Worm (Caenorhabditis elegans): ENCODE data around the gene fat-4.

fat-4 gene

DNA sequence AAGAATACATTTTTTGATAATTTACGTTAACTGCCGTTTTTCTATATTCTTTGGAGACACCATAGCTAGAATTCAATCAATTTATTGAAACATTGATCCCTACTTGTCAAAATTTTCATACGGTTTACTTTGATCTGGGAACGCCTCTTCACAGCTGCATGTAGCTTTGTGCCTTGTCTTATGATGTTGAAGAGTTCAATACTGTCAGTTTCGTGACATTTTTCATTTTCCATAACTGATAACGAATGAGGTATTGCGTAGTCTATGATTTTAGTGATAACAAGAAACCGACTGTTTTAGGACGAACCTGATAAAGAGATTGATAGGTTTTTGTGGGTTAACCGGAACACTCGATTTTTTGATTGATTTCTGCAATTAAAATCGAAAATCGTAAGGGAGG, 2.2 kb downstream of the fat-4 start (continued):
- TF ChIP-seq daf-19 (GFP tag; conservative IDR thresholded peaks at IDR 0.05) (no peak), fkh-10 (GFP tag; optimal IDR thresholded peaks at IDR 0.05) (no peak), T26A8.4 (GFP tag; IDR thresholded peaks at IDR 0.05) (no peak), unc-130 (GFP tag; optimal IDR thresholded peaks at IDR 0.05) (no peak), ZK546.5 (tag; optimal IDR thresholded peaks at IDR 0.05) (no peak), ama-1 (optimal IDR thresholded peaks at IDR 0.05) (no peak), dpl-1 (GFP tag; optimal IDR thresholded peaks at IDR 0.05) (no peak), mxl-3 (GFP tag; optimal IDR thresholded peaks at IDR 0.05) (peak; percentile 28), ceh-32 (tag; optimal IDR thresholded peaks at IDR 0.05; ENCODE audit: poor library complexity) (no peak), lsy-2 (tag; optimal IDR thresholded peaks at IDR 0.05) (peak in 1 of 2 experiments; percentile 70), cey-2 (tag; optimal IDR thresholded peaks at IDR 0.05; ENCODE audit: borderline replicate concordance, insufficient read depth) (no peak), arid-1 (GFP tag; conservative IDR thresholded peaks at IDR 0.05) (no peak), duxl-1 (tag; optimal IDR thresholded peaks at IDR 0.05; ENCODE audit: poor library complexity) (no peak), lin-29 (GFP tag; IDR thresholded peaks at IDR 0.05) (no peak), nhr-48 (tag; optimal IDR thresholded peaks at IDR 0.05) (peak; percentile 78), snpc-4 (tag; optimal IDR thresholded peaks at IDR 0.05) (no peak)

DNA sequence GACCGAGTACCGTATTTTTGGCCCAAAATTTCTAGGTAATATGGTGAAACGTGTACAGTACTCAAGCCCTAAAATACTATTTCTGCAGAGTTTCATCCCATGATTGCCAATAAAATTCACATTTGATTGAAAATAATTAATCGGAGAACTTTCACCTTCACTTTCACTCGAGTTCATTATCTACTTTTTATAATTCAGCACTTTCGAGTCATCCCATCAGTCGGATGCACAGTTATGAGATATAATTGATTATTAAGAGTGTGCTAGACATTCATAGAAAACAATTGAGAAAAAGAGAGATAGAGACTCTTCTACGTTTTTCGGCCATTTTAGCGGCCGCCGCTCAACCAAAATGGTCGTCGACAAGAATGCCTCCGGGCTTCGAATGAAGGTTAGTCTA, 3.5 kb downstream of the fat-4 start, which contains the start of gene fat-3:
Gene fat-3 (plus strand): TSS at position 313 of the 400 bp plus-strand sequence.
- TF ChIP-seq nhr-28 (tag; optimal IDR thresholded peaks at IDR 0.05) (peak; percentile 61), pqm-1 (tag; optimal IDR thresholded peaks at IDR 0.05) (peak; percentile 31), ceh-28 (tag; optimal IDR thresholded peaks at IDR 0.05) (no peak), ceh-62 (tag; optimal IDR thresholded peaks at IDR 0.05) (no peak), dve-1 (tag; optimal IDR thresholded peaks at IDR 0.05; ENCODE audit: insufficient read depth) (peak; percentile 79), ceh-20 (GFP tag; IDR thresholded peaks at IDR 0.05) (no peak), F37D6.2 (tag; optimal IDR thresholded peaks at IDR 0.05) (no peak), mdt-29 (GFP tag; IDR thresholded peaks at IDR 0.05) (0 out of 2 replicates have a peak, but pooled peaks have one; percentile 10), nhr-6 (tag; optimal IDR thresholded peaks at IDR 0.05) (no peak), aha-1 (tag) (no peak), lin-15B (tag; optimal IDR thresholded peaks at IDR 0.05) (no peak), nhr-25 (tag; optimal IDR thresholded peaks at IDR 0.05; ENCODE audit: borderline replicate concordance, insufficient read depth) (no peak), mep-1 (tag; optimal IDR thresholded peaks at IDR 0.05) (peak; percentile 41), hlh-11 (tag; optimal IDR thresholded peaks at IDR 0.05) (peak; percentile 60), daf-12 (tag; optimal IDR thresholded peaks at IDR 0.05) (no peak), hlh-30 (tag; optimal IDR thresholded peaks at IDR 0.05; ENCODE audit: insufficient read depth) (peak; percentile 49), T20F7.1 (GFP tag; optimal IDR thresholded peaks at IDR 0.05) (no peak), ztf-11 (tag; optimal IDR thresholded peaks at IDR 0.05) (no peak), rbr-2 (tag; optimal IDR thresholded peaks at IDR 0.05) (no peak), D1046.2 (GFP tag; IDR thresholded peaks at IDR 0.05) (no peak), tag-97 (GFP tag; IDR thresholded peaks at IDR 0.05) (no peak), daf-8 (GFP tag; IDR thresholded peaks at IDR 0.05) (no peak), mxl-3 (GFP tag; optimal IDR thresholded peaks at IDR 0.05) (no peak), lin-1 (GFP tag; IDR thresholded peaks at IDR 0.05) (no peak), mes-2 (tag; optimal IDR thresholded peaks at IDR 0.05; ENCODE audit: poor library complexity, severe bottlenecking) (peak; percentile 17), nhr-48 (tag; optimal IDR thresholded peaks at IDR 0.05) (peak; percentile 4), zip-11 (GFP tag; IDR thresholded peaks at IDR 0.05) (no peak), tra-1 (GFP tag; IDR thresholded peaks at IDR 0.05) (0 out of 2 replicates have a peak, but pooled peaks have one; percentile 12), zfp-3 (GFP tag; conservative IDR thresholded peaks at IDR 0.05) (no peak), lsy-2 (tag; optimal IDR thresholded peaks at IDR 0.05) (peak in 1 of 2 experiments; percentile 36), php-3 (GFP tag; IDR thresholded peaks at IDR 0.05) (peak; percentile 82), saeg-2 (GFP tag; IDR thresholded peaks at IDR 0.05) (no peak), lir-3 (tag; optimal IDR thresholded peaks at IDR 0.05) (no peak), attf-4 (tag; optimal IDR thresholded peaks at IDR 0.05) (no peak), daf-19 (GFP tag; conservative IDR thresholded peaks at IDR 0.05) (no peak), F44E2.7 (GFP tag; IDR thresholded peaks at IDR 0.05) (no peak), lim-7 (GFP tag; IDR thresholded peaks at IDR 0.05) (no peak), zag-1 (tag; optimal IDR thresholded peaks at IDR 0.05) (no peak)
